Fruit fly (Drosophila melanogaster) whole organism, embryonic: Measurements from ENCODE around the gene Gdh.
A peak's percentile ranks its signal among the peaks of the same experiment; 100 is the strongest.

ENCODE experiments used
- Atf-2 ChIP-seq: fragments of 200-800 bp; sonication (Bioruptor generic); optimal IDR thresholded peaks from 2 replicates; lab custom pipeline; 2016; ENCODE audit warnings: missing biosample characterization, missing genetic modification characterization
- CG1024 ChIP-seq: fragments of 200-800 bp; sonication (Bioruptor generic); IDR thresholded peaks from 2 replicates; pipeline ENCODE4 v1.3.6; 2022; ENCODE audit warnings: missing biosample characterization, missing genetic modification characterization
- CG10274 ChIP-seq: fragments of 200-800 bp; sonication (Bioruptor generic); optimal IDR thresholded peaks from 3 replicates; lab custom pipeline; 2017; ENCODE audit warnings: missing biosample characterization, mild to moderate bottlenecking, missing genetic modification characterization
- CG12744 ChIP-seq: fragments of 200-800 bp; sonication (Bioruptor generic); optimal IDR thresholded peaks from 2 replicates; lab custom pipeline; 2016; ENCODE audit warnings: missing biosample characterization, missing genetic modification characterization
- CG12769 ChIP-seq: fragments of 200-800 bp; sonication (Bioruptor generic); optimal IDR thresholded peaks from 2 replicates; lab custom pipeline; 2019; ENCODE audit warnings: missing biosample characterization, mild to moderate bottlenecking, missing genetic modification characterization, moderate library complexity
- CG14050 ChIP-seq: fragments of 200-800 bp; sonication (Bioruptor generic); IDR thresholded peaks from 3 replicates; pipeline ENCODE4 v1.3.6; 2022; ENCODE audit warnings: missing biosample characterization, missing genetic modification characterization
- CG1603 ChIP-seq: fragments of 200-800 bp; sonication (Bioruptor generic); optimal IDR thresholded peaks from 2 replicates; lab custom pipeline; 2019; ENCODE audit warnings: missing biosample characterization, mild to moderate bottlenecking, missing genetic modification characterization, moderate library complexity
- CG18011 ChIP-seq: fragments of 200-800 bp; sonication (Bioruptor generic); optimal IDR thresholded peaks from 2 replicates; lab custom pipeline; 2017; ENCODE audit warnings: missing biosample characterization, missing genetic modification characterization, mild to moderate bottlenecking, moderate library complexity, missing genotype
- CG18262 ChIP-seq: fragments of 200-800 bp; optimal IDR thresholded peaks from 3 replicates; lab custom pipeline; 2019; ENCODE audit warnings: missing biosample characterization, mild to moderate bottlenecking, missing genetic modification characterization, moderate library complexity
- CG2889 ChIP-seq: fragments of 200-800 bp; sonication (Bioruptor generic); IDR thresholded peaks from 3 replicates; pipeline ENCODE4 v1.3.6; 2022; ENCODE audit warnings: missing biosample characterization, missing genetic modification characterization
- CG3065 ChIP-seq: fragments of 200-800 bp; sonication (Bioruptor generic); optimal IDR thresholded peaks from 2 replicates; lab custom pipeline; 2016; ENCODE audit warnings: missing biosample characterization, missing genetic modification characterization
- CG3407 ChIP-seq: fragments of 200-800 bp; sonication (Bioruptor generic); optimal IDR thresholded peaks from 2 replicates; lab custom pipeline; 2018; ENCODE audit warnings: missing biosample characterization, mild to moderate bottlenecking, missing genetic modification characterization
- CG42726 ChIP-seq: fragments of 200-800 bp; sonication (Bioruptor generic); IDR thresholded peaks from 2 replicates; pipeline ENCODE4 v1.3.6; 2022; ENCODE audit warnings: missing biosample characterization, missing genetic modification characterization; ENCODE audit not compliant: partially characterized antibody
- CG4424 ChIP-seq: fragments of 200-800 bp; sonication (Bioruptor generic); optimal IDR thresholded peaks from 3 replicates; lab custom pipeline; 2016; ENCODE audit warnings: missing biosample characterization, missing genetic modification characterization
- CG7839 ChIP-seq: fragments of 200-800 bp; sonication (Bioruptor generic); optimal IDR thresholded peaks from 3 replicates; lab custom pipeline; 2018; ENCODE audit warnings: missing biosample characterization, mild to moderate bottlenecking, missing genetic modification characterization, moderate library complexity
- CG8924 ChIP-seq: fragments of 200-800 bp; optimal IDR thresholded peaks from 3 replicates; lab custom pipeline; 2019; ENCODE audit warnings: missing biosample characterization, mild to moderate bottlenecking, missing genetic modification characterization, moderate library complexity
- CG9817 ChIP-seq: fragments of 200-800 bp; sonication (Bioruptor generic); optimal IDR thresholded peaks from 2 replicates; lab custom pipeline; 2018; ENCODE audit warnings: missing biosample characterization, mild to moderate bottlenecking, missing genetic modification characterization, moderate library complexity
- CkIIα-i1 ChIP-seq: fragments of 200-800 bp; sonication (Bioruptor generic); IDR thresholded peaks from 2 replicates; pipeline ENCODE4 v1.3.6; 2022; ENCODE audit warnings: missing biosample characterization, missing genetic modification characterization
- CrebB ChIP-seq: fragments of 200-800 bp; sonication (Bioruptor generic); optimal IDR thresholded peaks from 3 replicates; lab custom pipeline; 2018; ENCODE audit warnings: missing biosample characterization, mild to moderate bottlenecking, missing genetic modification characterization
- Doc3 ChIP-seq: fragments of 200-800 bp; sonication (Bioruptor generic); IDR thresholded peaks from 3 replicates; pipeline ENCODE4 v1.3.6; 2022; ENCODE audit warnings: missing biosample characterization, missing genetic modification characterization; ENCODE audit not compliant: partially characterized antibody
- Gsc ChIP-seq: fragments of 200-800 bp; sonication (Bioruptor generic); IDR thresholded peaks from 2 replicates; pipeline ENCODE4 v1.3.6; 2022; ENCODE audit warnings: missing biosample characterization, missing genetic modification characterization
- Gug ChIP-seq: fragments of 200-800 bp; sonication (Bioruptor generic); IDR thresholded peaks from 4 replicates; pipeline ENCODE4 v1.3.6; 2022; ENCODE audit warnings: missing biosample characterization, missing genetic modification characterization
- Myb ChIP-seq: fragments of 200-800 bp; sonication (Bioruptor generic); optimal IDR thresholded peaks from 2 replicates; lab custom pipeline; 2016; ENCODE audit warnings: missing biosample characterization, missing genetic modification characterization
- Neu2 ChIP-seq: fragments of 200-800 bp; sonication (Bioruptor generic); optimal IDR thresholded peaks from 3 replicates; lab custom pipeline; 2016; ENCODE audit warnings: missing biosample characterization, missing genetic modification characterization, borderline replicate concordance
- Nf-YA ChIP-seq: fragments of 200-800 bp; sonication (Bioruptor generic); IDR thresholded peaks from 2 replicates; pipeline ENCODE4 v1.3.6; 2022; ENCODE audit warnings: missing biosample characterization, missing genetic modification characterization
- Oaz ChIP-seq: fragments of 200-800 bp; sonication (Bioruptor generic); IDR thresholded peaks from 2 replicates; pipeline ENCODE4 v1.3.6; 2022; ENCODE audit warnings: missing biosample characterization, missing genetic modification characterization
- Sin3A ChIP-seq: fragments of >200 bp; optimal IDR thresholded peaks from 2 replicates; lab custom pipeline; 2018
- Stat92E ChIP-seq, 3 experiments: fragments of >200 bp in 2 of 3; fragments of 200-800 bp in 1 of 3; sonication (Bioruptor generic) in 1 of 3; optimal IDR thresholded peaks; 2 replicates each; lab custom pipeline; 2017 to 2019; ENCODE audit warnings: missing biosample characterization in 3 of 3, missing genetic modification characterization in 3 of 3, mild to moderate bottlenecking in 1 of 3, moderate library complexity in 1 of 3
- Tbp ChIP-seq: fragments of >200 bp; optimal IDR thresholded peaks from 2 replicates; lab custom pipeline; 2018; ENCODE audit warnings: missing biosample characterization, missing genetic modification characterization
- Trl ChIP-seq, 3 experiments: fragments of >200 bp in 2 of 3; fragments of 200-800 bp in 1 of 3; sonication (Bioruptor generic) in 1 of 3; optimal IDR thresholded peaks; 2 replicates in 1 of 3; 3 replicates in 2 of 3; lab custom pipeline; 2016 to 2017; ENCODE audit warnings: missing biosample characterization in 1 of 3, missing genetic modification characterization in 1 of 3
- ac ChIP-seq: fragments of 200-800 bp; sonication (Bioruptor generic); optimal IDR thresholded peaks from 3 replicates; lab custom pipeline; 2017; ENCODE audit warnings: missing biosample characterization, mild to moderate bottlenecking, missing genetic modification characterization
- chn ChIP-seq: fragments of 200-800 bp; sonication (Bioruptor generic); optimal IDR thresholded peaks from 2 replicates; lab custom pipeline; 2016; ENCODE audit warnings: missing biosample characterization, missing genetic modification characterization
- ci ChIP-seq: fragments of 200-800 bp; sonication (Bioruptor generic); IDR thresholded peaks from 3 replicates; pipeline ENCODE4 v1.3.6; 2022; ENCODE audit warnings: missing biosample characterization, missing genetic modification characterization
- dan ChIP-seq: fragments of 200-800 bp; sonication (Bioruptor generic); IDR thresholded peaks from 2 replicates; pipeline ENCODE4 v1.3.6; 2022; ENCODE audit warnings: missing biosample characterization, missing genetic modification characterization
- ewg ChIP-seq: fragments of 200-800 bp; sonication (Bioruptor generic); optimal IDR thresholded peaks from 3 replicates; lab custom pipeline; 2017; ENCODE audit warnings: mild to moderate bottlenecking, missing biosample characterization, missing genetic modification reagents, missing genetic modification characterization
- fd96Cb ChIP-seq: fragments of 200-800 bp; sonication (Bioruptor generic); optimal IDR thresholded peaks from 2 replicates; lab custom pipeline; 2018; ENCODE audit warnings: missing biosample characterization, mild to moderate bottlenecking, missing genetic modification characterization, moderate library complexity
- fu2 ChIP-seq: fragments of 200-800 bp; sonication (Bioruptor generic); optimal IDR thresholded peaks from 2 replicates; lab custom pipeline; 2016; ENCODE audit warnings: missing biosample characterization, missing genetic modification characterization
- gcm2 ChIP-seq: fragments of 200-800 bp; sonication (Bioruptor generic); optimal IDR thresholded peaks from 2 replicates; lab custom pipeline; 2016; ENCODE audit warnings: missing biosample characterization, missing genetic modification characterization
- grn ChIP-seq: fragments of 200-800 bp; sonication (Bioruptor generic); optimal IDR thresholded peaks from 3 replicates; lab custom pipeline; 2017; ENCODE audit warnings: missing biosample characterization, missing genetic modification characterization
- inv ChIP-seq: fragments of 200-800 bp; sonication (Bioruptor generic); IDR thresholded peaks from 2 replicates; pipeline ENCODE4 v1.3.6; 2022; ENCODE audit warnings: missing biosample characterization, missing genetic modification characterization; ENCODE audit not compliant: partially characterized antibody
- otp ChIP-seq: fragments of 200-800 bp; sonication (Bioruptor generic); IDR thresholded peaks from 3 replicates; pipeline ENCODE4, ENCODE4 v1.3.6; 2022; ENCODE audit warnings: missing biosample characterization, missing genetic modification characterization
- pfk ChIP-seq: fragments of 200-800 bp; sonication (Bioruptor generic); optimal IDR thresholded peaks from 2 replicates; lab custom pipeline; 2018; ENCODE audit warnings: missing biosample characterization, mild to moderate bottlenecking, missing genetic modification characterization, moderate library complexity
- pzg ChIP-seq: fragments of 200-800 bp; sonication (Bioruptor generic); optimal IDR thresholded peaks from 3 replicates; lab custom pipeline; 2018; ENCODE audit warnings: missing biosample characterization, mild to moderate bottlenecking, missing genetic modification characterization, moderate library complexity
- sim ChIP-seq: fragments of 200-800 bp; sonication (Bioruptor generic); IDR thresholded peaks from 2 replicates; pipeline ENCODE4 v1.3.6; 2022; ENCODE audit warnings: missing biosample characterization, missing genetic modification characterization
- sima ChIP-seq: fragments of 200-800 bp; sonication (Bioruptor generic); optimal IDR thresholded peaks from 2 replicates; lab custom pipeline; 2016; ENCODE audit warnings: missing biosample characterization, missing genetic modification characterization
- slp2 ChIP-seq: fragments of 200-800 bp; sonication (Bioruptor generic); optimal IDR thresholded peaks from 2 replicates; lab custom pipeline; 2016; ENCODE audit warnings: missing biosample characterization, missing genetic modification characterization
- tap ChIP-seq: fragments of 200-800 bp; optimal IDR thresholded peaks from 3 replicates; lab custom pipeline; 2019; ENCODE audit warnings: missing biosample characterization, mild to moderate bottlenecking, missing genetic modification characterization, moderate library complexity
- trem ChIP-seq: fragments of 200-800 bp; optimal IDR thresholded peaks from 3 replicates; lab custom pipeline; 2019; ENCODE audit warnings: missing biosample characterization, mild to moderate bottlenecking, missing genetic modification characterization, moderate library complexity
- zfh1 ChIP-seq: fragments of 200-800 bp; sonication (Bioruptor generic); IDR thresholded peaks from 3 replicates; pipeline ENCODE4 v1.3.6; 2022; ENCODE audit warnings: missing biosample characterization, missing genetic modification characterization

Gdh gene

DNA sequence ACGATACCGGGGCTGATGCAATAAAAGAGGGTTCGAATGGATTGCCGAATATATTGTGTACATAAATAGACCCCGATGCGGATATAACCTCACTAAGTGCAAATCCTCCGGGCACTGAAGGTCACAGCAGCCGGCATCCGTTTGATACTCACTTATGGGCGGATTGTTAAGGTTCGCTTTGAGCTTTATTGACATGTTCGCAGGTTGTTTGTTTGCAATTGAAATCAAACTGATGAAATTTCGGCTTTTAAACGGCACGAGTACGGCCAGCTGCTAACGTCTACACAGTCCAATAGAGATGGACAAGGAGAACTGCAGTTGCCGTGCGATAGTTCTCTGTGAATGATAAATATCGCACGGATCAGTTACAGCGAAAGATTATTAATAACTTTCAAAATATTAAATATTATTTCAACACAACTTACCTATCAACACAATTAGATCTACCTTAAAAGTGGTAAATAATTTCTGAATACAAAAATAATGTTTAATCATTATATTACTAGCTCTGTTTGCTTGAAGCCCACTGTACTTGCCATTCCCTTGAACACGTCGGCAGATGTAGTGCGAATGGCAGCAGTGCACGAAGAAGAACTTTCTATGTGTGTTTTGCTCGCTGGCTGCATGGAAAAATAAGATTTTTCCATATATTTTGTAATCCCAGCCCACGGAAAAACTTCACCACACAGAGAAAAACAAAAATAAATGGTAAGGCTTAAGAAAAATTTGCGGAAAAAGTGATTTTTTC lies 15.4 kb upstream of the Gdh start, which contains the start of the genes GluProRS and AP-1sigma (continued):
- TF ChIP-seq sim (GFP tag; lab: Robert Waterston, UW) (peak; percentile 87), fu2 (peak; percentile 57), inv (GFP tag; lab: Robert Waterston, UW) (peak; percentile 91), grn (GFP tag; lab: Kevin White, UChicago) (peak; percentile 56), ewg (peak; percentile 79), CG7839 (peak; percentile 89), CG1024 (GFP tag; lab: Robert Waterston, UW) (peak; percentile 90), Trl (optimal IDR thresholded peaks at IDR 0.05; lab: Kevin White, UChicago) (no peak), Trl (GFP tag; optimal IDR thresholded peaks at IDR 0.05; lab: Kevin White, UChicago) (peak; percentile 83), gcm2 (GFP tag; lab: Kevin White, UChicago) (peak; percentile 71), chn (peak; percentile 90), Gug (GFP tag; lab: Robert Waterston, UW) (peak; percentile 96), otp (GFP tag; lab: Robert Waterston, UW) (peak; percentile 93), Neu2 (GFP tag; lab: Kevin White, UChicago) (no peak), Myb (GFP tag; lab: Kevin White, UChicago) (peak; percentile 46), CG3065 (peak; percentile 89), Gsc (GFP tag; lab: Robert Waterston, UW) (peak; percentile 93), CkIIα-i1 (0 out of 2 replicates have a peak, but pooled peaks have one; percentile 42), Oaz (GFP tag; lab: Robert Waterston, UW) (peak; percentile 93), CG18262 (tag; lab: Kevin White, UChicago) (peak; percentile 87), dan (GFP tag; lab: Robert Waterston, UW) (peak; percentile 93), Doc3 (GFP tag; lab: Robert Waterston, UW) (peak; percentile 93), CG4424 (peak; percentile 92), Tbp (GFP tag; lab: Kevin White, UChicago) (no peak), CG12769 (tag; lab: Kevin White, UChicago) (peak; percentile 91), CG42726 (GFP tag; lab: Robert Waterston, UW) (peak; percentile 91), pzg (GFP tag; lab: Kevin White, UChicago) (peak; percentile 78), CG18011 (GFP tag; lab: Kevin White, UChicago) (peak; percentile 67), tap (tag; lab: Kevin White, UChicago) (peak; percentile 74), sima (GFP tag; lab: Kevin White, UChicago) (peak; percentile 39), slp2 (GFP tag; lab: Kevin White, UChicago) (peak; percentile 62), CG14050 (GFP tag; lab: Robert Waterston, UW) (peak; percentile 90), CG9817 (tag; lab: Kevin White, UChicago) (peak; percentile 94), trem (peak; percentile 86), CG8924 (tag; lab: Kevin White, UChicago) (peak; percentile 88), CG10274 (GFP tag; lab: Kevin White, UChicago) (peak; percentile 56), ci (GFP tag; lab: Robert Waterston, UW) (peak; percentile 96), CG1603 (tag; lab: Kevin White, UChicago) (peak; percentile 92), fd96Cb (tag; lab: Kevin White, UChicago) (peak; percentile 91), pfk (GFP tag; lab: Kevin White, UChicago) (peak; percentile 26), Atf-2 (GFP tag; lab: Kevin White, UChicago) (peak; percentile 74), Nf-YA (peak; percentile 85), CG3407 (GFP tag; lab: Kevin White, UChicago) (peak; percentile 83), CG12744 (GFP tag; lab: Kevin White, UChicago) (peak; percentile 62), ac (GFP tag; lab: Kevin White, UChicago) (peak; percentile 38), zfh1 (GFP tag; lab: Robert Waterston, UW) (peak; percentile 97), Sin3A (peak; percentile 99), CG2889 (peak; percentile 92), CrebB (tag; lab: Kevin White, UChicago) (peak; percentile 67), Stat92E (GFP tag; optimal IDR thresholded peaks at IDR 0.05; lab: Kevin White, UChicago) (peak in 1 of 3 experiments; percentile 67)
